Worm (Caenorhabditis elegans): ENCODE measurements around the gene C31H2.3.

C31H2.3 gene

DNA sequence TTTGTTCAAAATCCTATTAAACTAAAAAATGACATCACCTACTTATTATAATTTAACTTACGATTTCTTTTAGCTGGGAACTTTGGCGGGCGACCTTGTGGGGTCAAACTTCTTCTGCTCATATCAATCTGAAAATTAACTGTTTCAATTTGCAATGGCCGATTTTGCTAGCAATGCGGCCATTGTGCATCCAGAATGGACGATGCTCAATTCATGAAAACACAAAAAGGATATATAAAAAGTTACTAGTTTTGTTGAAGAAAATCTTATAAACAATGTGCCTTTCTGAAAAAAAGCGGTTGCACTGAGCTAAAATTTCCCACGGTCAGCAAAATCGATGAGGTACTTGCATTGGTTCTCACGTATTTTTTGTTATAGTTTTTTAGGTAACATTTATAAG is at the start of gene C31H2.3:
TSS of gene C31H2.3 (minus strand) at position 101 of the 400 bp plus-strand sequence.
- TF ChIP-seq unc-62 (GFP tag; optimal IDR thresholded peaks at IDR 0.05), result no peak

- TF ChIP-seq unc-62 (GFP tag; optimal IDR thresholded peaks at IDR 0.05), result no peak
These were observed 48.7 kb upstream of the C31H2.3 start for ce11 chrX:5202923-5203322.

DNA sequence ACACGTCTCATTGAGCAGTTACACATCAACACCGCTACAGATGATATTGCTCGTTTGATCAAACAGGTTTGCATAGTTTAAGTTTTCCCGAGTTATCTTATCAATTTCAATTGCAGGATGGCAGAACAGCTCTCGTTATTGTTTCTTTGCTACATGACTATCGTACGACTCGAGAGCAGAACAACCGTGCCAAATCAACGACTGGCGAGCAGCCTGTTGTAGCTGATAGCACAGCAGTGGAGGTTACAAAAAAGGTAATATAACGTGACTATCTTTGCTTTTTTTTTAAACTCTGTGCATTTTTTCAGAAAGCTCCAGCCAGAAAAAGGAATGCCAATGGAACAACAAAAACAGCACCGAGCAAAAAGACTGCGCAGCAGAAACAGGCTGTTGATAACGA is 48.2 kb upstream of the C31H2.3 start:
- TF ChIP-seq unc-62 (GFP tag; optimal IDR thresholded peaks at IDR 0.05), result no peak

DNA sequence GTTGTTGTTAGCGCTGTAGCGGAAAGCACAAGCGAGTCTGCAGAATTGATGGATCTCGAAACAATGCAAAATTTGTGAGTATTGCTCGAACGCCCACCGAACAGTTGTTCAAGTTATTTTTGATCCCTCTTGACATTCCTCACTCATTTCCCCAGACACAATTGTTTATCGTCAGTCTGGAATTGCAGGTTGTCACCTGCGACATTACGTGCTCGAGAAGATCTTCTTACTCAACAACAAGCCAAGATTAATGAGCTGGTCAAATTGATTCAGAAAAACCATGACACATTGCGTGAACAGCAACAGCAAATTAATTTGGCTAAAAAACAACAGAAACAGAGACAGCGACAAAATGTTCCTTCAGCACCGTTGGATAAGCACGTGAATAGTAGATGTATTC is 47.7 kb upstream of the C31H2.3 start:
- no peak for TF ChIP-seq unc-62 (GFP tag; optimal IDR thresholded peaks at IDR 0.05)

ce11 chrX:5199825-5200373 is 45.7 kb upstream of the C31H2.3 start:
- no peak for TF ChIP-seq unc-62 (GFP tag; optimal IDR thresholded peaks at IDR 0.05)

DNA sequence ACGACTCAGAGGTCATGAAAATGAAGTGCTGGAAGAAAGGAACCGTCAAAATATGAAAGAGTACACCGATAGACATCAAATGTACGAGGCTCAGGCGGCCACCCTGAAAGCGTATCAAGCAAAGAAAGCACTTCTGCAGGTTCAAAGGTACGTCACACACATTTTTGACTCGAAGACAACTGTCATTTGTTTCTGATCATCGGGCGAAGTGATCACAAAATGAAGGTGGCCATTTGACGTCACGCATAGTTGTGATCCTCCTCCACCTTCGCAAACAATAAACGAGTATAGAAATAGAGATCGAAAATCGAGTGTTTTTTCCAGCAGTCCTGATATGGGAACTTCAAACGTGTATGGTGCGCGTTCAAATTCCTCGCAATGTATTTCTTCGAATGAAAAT is 45.1 kb upstream of the C31H2.3 start:
- no peak for TF ChIP-seq unc-62 (GFP tag; optimal IDR thresholded peaks at IDR 0.05)

DNA sequence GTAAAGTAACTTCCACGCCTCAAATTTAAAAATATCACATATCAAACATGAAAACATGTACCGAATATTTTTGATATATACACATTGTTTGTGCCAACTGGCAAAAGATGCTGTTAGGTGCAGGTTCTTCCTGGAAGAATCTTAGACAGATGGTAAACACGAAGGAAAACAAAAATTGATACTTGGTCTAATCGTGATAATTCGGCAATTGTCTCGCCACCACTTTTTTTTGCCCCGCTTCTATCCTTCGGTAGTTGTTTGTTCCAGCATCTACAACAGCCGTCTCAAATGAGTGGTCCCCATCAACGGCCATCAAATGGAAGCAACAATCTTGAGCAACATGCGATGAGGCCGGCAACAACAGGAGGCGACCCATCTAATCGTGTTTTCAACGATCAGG is 43.3 kb upstream of the C31H2.3 start:
- no peak for TF ChIP-seq unc-62 (GFP tag; optimal IDR thresholded peaks at IDR 0.05)

DNA sequence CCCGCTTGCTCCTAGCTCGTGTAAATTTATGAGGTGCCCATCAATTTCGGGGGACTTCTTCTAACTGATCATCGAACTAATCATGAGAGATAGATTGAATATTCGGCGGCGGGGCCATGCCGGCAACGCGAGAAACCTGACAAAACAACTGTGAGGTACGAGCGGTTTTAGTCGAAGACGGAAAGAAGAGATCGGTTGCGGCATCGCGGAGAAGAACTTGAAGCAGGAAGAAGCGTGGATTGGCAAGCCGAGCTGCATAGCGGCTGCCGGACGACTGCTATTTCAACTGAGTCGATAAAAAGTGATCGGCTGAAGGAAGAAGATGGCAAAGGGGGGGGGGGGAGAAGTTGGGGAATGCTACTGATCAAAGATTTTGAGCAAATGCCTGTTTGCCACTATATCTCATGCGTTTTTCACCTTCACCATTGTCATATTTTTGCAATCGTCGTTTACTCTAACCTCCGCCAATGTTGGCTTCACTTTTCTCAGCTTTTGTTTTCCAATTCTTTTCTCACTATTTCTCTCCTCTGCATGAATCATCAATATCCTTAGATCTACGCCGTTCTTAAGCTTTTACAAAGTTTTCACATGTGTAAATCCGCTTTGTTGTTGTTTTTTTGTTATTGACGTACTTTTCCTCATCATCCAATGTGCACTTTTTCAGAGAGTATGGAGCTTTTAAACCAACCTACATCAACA is 41.4 kb upstream of the C31H2.3 start, which contains the start of gene pqn-62:
TSS of gene pqn-62 (plus strand) at position 649 of the 699 bp plus-strand sequence.
- no peak for TF ChIP-seq unc-62 (GFP tag; optimal IDR thresholded peaks at IDR 0.05)

DNA sequence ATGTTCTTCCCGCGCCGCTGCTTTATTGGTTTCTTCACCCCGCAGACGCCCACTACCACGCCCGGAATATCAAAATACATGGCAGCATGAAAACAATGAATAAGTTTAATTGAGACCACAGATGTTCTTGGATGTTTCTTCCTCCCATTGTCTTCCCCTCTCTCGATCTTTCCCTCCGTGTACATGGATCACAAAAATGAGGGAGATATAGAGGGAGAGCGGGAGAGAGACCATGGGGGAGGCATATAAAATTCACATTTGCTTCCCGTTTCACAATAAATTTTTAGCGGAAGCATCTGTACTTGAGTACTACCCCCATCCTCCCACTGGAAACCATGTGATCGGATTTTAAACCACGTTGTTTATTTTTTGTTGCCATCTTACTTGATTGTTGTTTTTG is 39.2 kb upstream of the C31H2.3 start:
- TF ChIP-seq unc-62 (GFP tag; optimal IDR thresholded peaks at IDR 0.05), result no peak

DNA sequence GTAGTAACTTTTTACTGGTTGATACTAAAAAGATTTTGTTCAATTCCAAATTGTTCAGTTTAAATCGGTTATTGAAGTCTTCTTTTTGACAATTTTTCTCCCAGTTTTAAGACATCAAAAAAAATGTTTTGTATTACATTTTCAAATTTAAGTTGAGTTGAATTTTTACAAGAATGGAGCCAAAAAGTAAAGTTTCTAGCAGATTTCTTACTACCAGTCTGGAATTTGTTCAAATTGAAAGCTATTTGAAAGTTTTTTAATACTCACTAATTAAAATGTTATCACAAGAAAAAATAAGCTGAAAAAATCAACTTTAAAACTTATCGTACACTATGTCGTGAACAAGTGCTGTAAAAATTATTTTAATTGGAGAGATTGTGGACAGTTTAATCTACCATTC is 35.9 kb upstream of the C31H2.3 start:
- TF ChIP-seq unc-62 (GFP tag; optimal IDR thresholded peaks at IDR 0.05), result no peak

ce11 chrX:5188977-5189376 is 34.8 kb upstream of the C31H2.3 start, which contains the start of gene zig-6:
Gene zig-6, minus strand, starts transcription at chrX:5189077.
- no peak for TF ChIP-seq unc-62 (GFP tag; optimal IDR thresholded peaks at IDR 0.05)

DNA sequence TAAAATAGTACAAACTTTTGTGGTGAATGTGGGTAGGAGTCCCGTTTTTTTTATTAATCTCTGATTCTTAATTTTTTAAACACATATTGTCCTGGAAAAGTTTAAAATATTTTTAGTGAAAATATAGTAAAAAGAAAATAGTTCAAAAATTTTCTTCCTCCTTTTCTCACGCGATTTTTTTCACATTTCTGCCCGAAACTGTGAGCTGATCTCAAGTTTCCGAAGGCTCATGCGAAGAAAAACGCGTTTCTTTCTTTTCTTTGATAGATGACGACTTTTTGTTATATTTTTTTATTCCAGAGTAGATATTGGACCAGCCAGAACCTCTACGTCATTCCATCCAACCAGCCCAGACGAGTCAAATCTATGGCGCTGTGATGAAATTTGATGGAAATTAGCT is 29.8 kb upstream of the C31H2.3 start, which contains the start of gene T03G11.9:
TSS of gene T03G11.9 (plus strand) at position 301 of the 400 bp plus-strand sequence.
- TF ChIP-seq unc-62 (GFP tag; optimal IDR thresholded peaks at IDR 0.05), result no peak

ce11 chrX:5179874-5180273 is 25.7 kb upstream of the C31H2.3 start, which contains the start of gene sru-48:
Gene sru-48, plus strand, starts transcription at chrX:5180174.
- no peak for TF ChIP-seq unc-62 (GFP tag; optimal IDR thresholded peaks at IDR 0.05)

- no peak for TF ChIP-seq unc-62 (GFP tag; optimal IDR thresholded peaks at IDR 0.05)
These were observed 24.9 kb upstream of the C31H2.3 start, which contains the start of gene metl-9 for ce11 chrX:5179050-5179449. Gene metl-9, minus strand, starts transcription at chrX:5179150.

ce11 chrX:5174256-5174655 is 20.1 kb upstream of the C31H2.3 start, which contains the start of gene zchc-1A:
Gene zchc-1A, plus strand, starts transcription at chrX:5174369.
- no peak for TF ChIP-seq unc-62 (GFP tag; optimal IDR thresholded peaks at IDR 0.05)

DNA sequence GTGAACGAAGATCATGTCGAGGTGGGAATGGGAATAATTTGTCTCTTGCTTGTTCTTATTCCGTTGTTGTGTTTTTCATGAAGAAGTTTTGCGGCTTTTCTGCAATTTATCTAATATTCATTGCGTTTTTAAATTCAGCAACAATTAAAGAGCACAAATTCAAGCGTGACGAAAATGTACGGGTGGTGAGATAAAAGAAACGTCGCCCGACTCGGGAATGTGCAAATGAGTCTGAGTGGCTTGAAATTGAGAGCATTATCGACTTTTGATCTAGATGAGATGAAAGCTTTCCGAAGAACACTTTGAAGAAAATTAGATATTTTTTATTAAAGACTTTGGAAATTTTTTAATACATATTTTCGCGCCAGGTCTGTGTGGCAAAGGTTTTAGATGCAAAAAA is 16.9 kb upstream of the C31H2.3 start, which contains the start of gene T03G11.10:
TSS of gene T03G11.10 (minus strand) at position 101 of the 400 bp plus-strand sequence.
- TF ChIP-seq unc-62 (GFP tag; optimal IDR thresholded peaks at IDR 0.05), result no peak

- no peak for TF ChIP-seq unc-62 (GFP tag; optimal IDR thresholded peaks at IDR 0.05)
These were observed 14.6 kb upstream of the C31H2.3 start for ce11 chrX:5168770-5169169.

Measured in whole organism, dauer.